Fruit fly (Drosophila melanogaster): ENCODE measurements around the gene CG46026.

CG46026 gene

DNA sequence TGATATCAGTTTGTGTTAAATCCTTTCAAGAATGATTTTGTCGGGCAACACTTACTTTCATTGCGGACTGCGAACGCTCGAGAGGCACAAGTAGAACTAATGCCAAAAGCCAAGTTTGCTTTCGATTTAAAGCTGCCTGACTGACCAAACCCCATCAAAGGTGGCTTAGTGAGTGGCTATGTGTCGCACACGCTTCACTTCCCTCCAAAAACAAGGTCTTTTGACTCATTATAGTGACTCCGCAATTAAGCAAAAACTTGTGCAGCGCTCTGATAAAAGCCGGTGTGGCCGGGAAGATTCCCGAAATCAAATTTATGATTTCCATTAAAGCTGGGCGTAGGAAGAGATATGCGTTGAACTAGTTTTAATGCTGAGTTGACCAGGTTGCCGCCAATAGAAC, 21.6 kb upstream of the CG46026 start, which contains the start of gene CG15597:
Gene CG15597 (minus strand): TSS at position 101 of the 400 bp plus-strand sequence.
- TF ChIP-seq N (GFP tag; optimal IDR thresholded peaks at IDR 0.05), result no peak

DNA sequence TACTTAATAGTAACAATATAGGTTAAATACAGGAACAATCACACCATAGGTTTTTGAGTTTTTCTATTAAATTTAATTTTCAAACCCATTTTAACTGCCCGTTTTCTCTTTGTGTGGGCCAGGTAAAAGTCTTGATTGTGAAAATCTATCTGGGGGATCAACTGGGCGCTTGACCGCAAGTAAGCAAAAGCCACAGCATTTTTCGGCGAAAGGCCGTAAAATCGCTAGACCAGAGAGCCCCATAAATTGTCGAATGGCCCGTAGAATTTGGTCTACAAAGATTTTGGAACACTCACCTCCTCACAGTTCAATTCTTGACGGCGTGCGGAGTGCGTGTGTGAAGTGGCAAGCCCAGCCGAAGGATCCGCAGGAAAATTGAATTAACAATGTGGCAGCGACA, 19.3 kb upstream of the CG46026 start, which contains the start of gene CG15594:
Gene CG15594 (plus strand): TSS at position 301 of the 400 bp plus-strand sequence.
- TF ChIP-seq Rel (GFP tag; optimal IDR thresholded peaks at IDR 0.05) (no peak), Rel (tag; optimal IDR thresholded peaks at IDR 0.05) (no peak), OdsH (GFP tag; optimal IDR thresholded peaks at IDR 0.05) (no peak), Vsx2 (GFP tag; optimal IDR thresholded peaks at IDR 0.05; ENCODE audit: partially characterized antibody) (no peak), psq (GFP tag; optimal IDR thresholded peaks at IDR 0.05) (no peak), brk (GFP tag; optimal IDR thresholded peaks at IDR 0.05) (no peak), pan (optimal IDR thresholded peaks at IDR 0.05) (no peak), CG32264 (GFP tag; optimal IDR thresholded peaks at IDR 0.05) (no peak), tai (GFP tag; optimal IDR thresholded peaks at IDR 0.05) (no peak), Dfd (GFP tag; optimal IDR thresholded peaks at IDR 0.05) (no peak), sage (GFP tag; optimal IDR thresholded peaks at IDR 0.05) (no peak)

DNA sequence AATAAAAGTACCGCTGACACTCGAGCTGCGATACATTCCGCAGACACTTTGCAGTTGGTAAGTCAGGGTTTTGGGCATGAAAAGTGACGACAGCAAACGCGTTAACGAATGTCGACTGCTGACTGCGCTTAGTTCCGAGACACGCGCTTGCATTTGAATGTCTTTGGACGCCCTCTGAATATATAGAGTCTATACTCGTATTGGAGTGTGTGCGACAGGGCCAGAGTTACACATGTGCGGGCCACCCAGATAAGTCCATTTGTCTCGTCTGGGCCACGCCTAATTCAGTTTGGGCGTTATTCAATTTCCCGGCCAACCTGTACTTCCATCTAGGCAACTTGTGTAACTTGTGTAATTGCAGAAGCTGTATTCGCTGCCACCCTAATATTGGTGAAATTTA, 16.4 kb upstream of the CG46026 start:
- TF ChIP-seq dmrt93B (GFP tag; optimal IDR thresholded peaks at IDR 0.05) (no peak), CG32264 (GFP tag; optimal IDR thresholded peaks at IDR 0.05) (no peak), pan (optimal IDR thresholded peaks at IDR 0.05) (no peak), foxo (GFP tag; optimal IDR thresholded peaks at IDR 0.05) (no peak), brk (GFP tag; optimal IDR thresholded peaks at IDR 0.05) (no peak), Mio (GFP tag; optimal IDR thresholded peaks at IDR 0.05) (no peak), lola (GFP tag; optimal IDR thresholded peaks at IDR 0.05) (no peak), CG9705 (GFP tag; optimal IDR thresholded peaks at IDR 0.05) (no peak), OdsH (GFP tag; optimal IDR thresholded peaks at IDR 0.05) (no peak), dsf (GFP tag; optimal IDR thresholded peaks at IDR 0.05; ENCODE audit: borderline replicate concordance) (no peak), Rel (GFP tag; optimal IDR thresholded peaks at IDR 0.05) (no peak), Rel (tag; optimal IDR thresholded peaks at IDR 0.05) (no peak), Hr83 (GFP tag; optimal IDR thresholded peaks at IDR 0.05; ENCODE audit: poor library complexity, severe bottlenecking) (no peak), GATAd (GFP tag; optimal IDR thresholded peaks at IDR 0.05) (no peak)

DNA sequence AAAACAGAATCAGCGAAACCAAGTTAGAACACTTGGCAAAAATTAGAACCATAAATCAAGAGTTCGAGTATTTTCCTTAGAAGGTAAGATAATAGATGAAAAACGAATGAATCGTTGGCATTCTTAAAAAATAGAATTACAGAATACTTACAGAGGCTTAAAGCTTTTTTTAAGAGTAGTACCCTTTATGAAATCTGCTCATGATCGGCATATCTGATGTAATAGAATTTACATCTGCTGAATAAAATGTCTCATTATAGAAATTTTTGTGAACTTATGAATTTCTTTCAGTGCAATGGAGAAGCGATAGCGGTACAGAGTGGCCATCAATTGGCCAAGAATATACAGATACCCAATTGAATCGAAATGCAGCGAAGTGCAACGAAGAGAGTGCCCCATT, 15.2 kb upstream of the CG46026 start, which contains the start of gene Osi13:
Gene Osi13 (plus strand): TSS at position 301 of the 400 bp plus-strand sequence.
- TF ChIP-seq dmrt93B (GFP tag; optimal IDR thresholded peaks at IDR 0.05) (no peak), Myc (optimal IDR thresholded peaks at IDR 0.05) (no peak), N (GFP tag; optimal IDR thresholded peaks at IDR 0.05) (no peak), Hr78 (GFP tag; optimal IDR thresholded peaks at IDR 0.05) (no peak), jim (GFP tag; optimal IDR thresholded peaks at IDR 0.05) (no peak)

DNA sequence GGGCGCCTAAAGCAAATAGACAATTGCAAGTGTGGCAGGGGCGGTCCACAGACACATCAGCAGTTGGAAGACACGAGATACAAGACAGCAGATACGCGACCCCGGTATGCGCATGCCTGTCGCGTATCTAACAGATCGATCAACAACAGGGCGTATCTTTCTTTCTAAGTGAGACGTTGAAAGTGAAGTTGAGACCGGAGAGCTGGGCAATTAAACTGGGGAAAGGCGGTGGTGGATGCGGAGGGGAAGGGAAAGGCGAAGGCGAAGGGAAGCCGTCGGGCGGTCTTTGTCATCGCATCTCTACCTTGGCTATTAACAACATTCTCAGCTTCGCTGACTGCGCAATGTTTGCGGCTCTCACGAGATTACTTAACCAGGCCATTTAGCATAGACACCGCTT, 12.6 kb upstream of the CG46026 start:
- TF ChIP-seq h (GFP tag; optimal IDR thresholded peaks at IDR 0.05), result no peak
- no peak for TF ChIP-seq fru (GFP tag; optimal IDR thresholded peaks at IDR 0.05)

DNA sequence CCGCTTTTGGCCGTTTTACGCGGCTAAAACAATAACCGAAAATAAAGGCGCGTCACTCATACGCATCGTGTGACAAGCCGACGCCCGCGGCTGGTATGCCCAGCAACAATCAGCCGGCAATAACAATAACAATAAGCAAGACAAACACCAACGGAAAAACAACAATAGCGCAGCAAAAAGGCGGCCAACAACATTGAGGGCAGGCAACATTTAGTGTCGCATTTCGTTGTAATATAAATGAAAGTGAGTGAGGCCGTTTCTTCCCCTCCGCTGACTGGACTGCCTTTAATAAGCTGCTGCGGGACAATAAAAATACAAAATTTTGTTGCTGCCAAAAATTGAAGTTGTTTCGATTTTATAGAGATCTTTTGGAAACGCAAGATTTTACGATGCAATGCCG, 9.5 kb upstream of the CG46026 start:
- TF ChIP-seq HLH106 (tag; optimal IDR thresholded peaks at IDR 0.05) (no peak), rgr (GFP tag; optimal IDR thresholded peaks at IDR 0.05) (no peak)

DNA sequence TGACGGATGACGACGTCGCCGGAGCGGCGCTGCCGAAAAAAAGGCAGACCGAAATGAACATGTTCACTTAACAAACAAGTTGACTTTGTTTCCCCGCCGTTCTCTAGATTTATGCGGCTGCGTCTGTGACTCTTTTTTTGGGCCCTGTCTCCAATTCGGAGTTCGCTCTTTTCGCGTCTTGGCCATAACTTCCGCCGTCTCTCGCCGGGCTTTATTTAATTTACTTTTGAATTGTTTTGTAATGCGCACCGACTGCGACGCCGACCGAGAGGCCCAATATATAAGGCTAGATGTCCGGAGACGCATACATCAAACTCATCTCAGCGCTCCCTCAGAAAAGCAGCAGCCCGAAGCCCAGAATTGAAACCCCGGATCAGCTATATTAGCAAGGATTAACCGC, 7.9 kb upstream of the CG46026 start, which contains the start of gene Osi14:
Gene Osi14 (plus strand): TSS at position 301 of the 400 bp plus-strand sequence.
- no peak for TF ChIP-seq N (GFP tag; optimal IDR thresholded peaks at IDR 0.05)
- TF ChIP-seq sv (GFP tag; optimal IDR thresholded peaks at IDR 0.05), result no peak
- TF ChIP-seq Dfd (GFP tag; optimal IDR thresholded peaks at IDR 0.05), result no peak
- TF ChIP-seq fru (GFP tag; optimal IDR thresholded peaks at IDR 0.05), result no peak
- TF ChIP-seq rgr (GFP tag; optimal IDR thresholded peaks at IDR 0.05), result no peak
- TF ChIP-seq dmrt93B (GFP tag; optimal IDR thresholded peaks at IDR 0.05), result no peak
- TF ChIP-seq ey (GFP tag; optimal IDR thresholded peaks at IDR 0.05), result no peak
- TF ChIP-seq CG32264 (GFP tag; optimal IDR thresholded peaks at IDR 0.05), result no peak
- TF ChIP-seq lola (GFP tag; optimal IDR thresholded peaks at IDR 0.05), result no peak
- no peak for TF ChIP-seq sage (GFP tag; optimal IDR thresholded peaks at IDR 0.05)
- no peak for TF ChIP-seq Myc (optimal IDR thresholded peaks at IDR 0.05)
- no peak for TF ChIP-seq brk (GFP tag; optimal IDR thresholded peaks at IDR 0.05)
- TF ChIP-seq foxo (GFP tag; optimal IDR thresholded peaks at IDR 0.05), result no peak
- no peak for TF ChIP-seq h (GFP tag; optimal IDR thresholded peaks at IDR 0.05)
- TF ChIP-seq dl (GFP tag; optimal IDR thresholded peaks at IDR 0.05; ENCODE audit: insufficient read depth in 1 of 2, partially characterized antibody in 2 of 2), result no peak
- TF ChIP-seq Rel (GFP tag; optimal IDR thresholded peaks at IDR 0.05), result no peak
- TF ChIP-seq Rel (tag; optimal IDR thresholded peaks at IDR 0.05), result no peak
- TF ChIP-seq Hr83 (GFP tag; optimal IDR thresholded peaks at IDR 0.05; ENCODE audit: poor library complexity, severe bottlenecking), result no peak

Data from whole organism, wandering third instar larva.